Comparison of ENCODE assay signal across 1 fruit fly cellular context in the genomic region with DNA sequence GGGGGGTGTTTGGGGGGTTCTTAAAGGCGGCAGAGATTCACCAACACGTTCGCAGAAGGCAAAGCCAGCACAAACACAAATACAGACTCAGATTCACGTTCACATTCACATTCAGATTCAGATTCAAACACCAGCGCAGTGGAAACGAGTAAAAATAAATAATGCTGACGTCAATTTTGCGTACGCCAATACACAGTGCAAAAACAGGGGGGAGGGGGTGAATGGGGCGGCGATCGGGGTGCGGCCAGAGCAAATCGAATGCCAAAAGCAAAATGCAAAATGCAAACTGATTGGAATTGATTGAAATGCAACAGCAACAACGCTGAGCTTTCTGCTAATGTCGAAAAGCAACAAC.
TF ChIP-seq lines count a peak whose summit lies in the region.

No protein-coding gene starts in this region.

TF ChIP-seq in whole organism, prepupa, 60 proteins besides CTCF, POLR2A, EP300 and RAD21 (continued from another document):
- TF ChIP-seq CG7368 (GFP tag; optimal IDR thresholded peaks at IDR 0.05; lab: Kevin White, UChicago) = no peak
- TF ChIP-seq CG9139 (GFP tag; optimal IDR thresholded peaks at IDR 0.05; lab: Kevin White, UChicago) = no peak
- peak in 1 of 2 experiments; percentile 14 for TF ChIP-seq ss (GFP tag; optimal IDR thresholded peaks at IDR 0.05; lab: Kevin White, UChicago)
